Worm (Caenorhabditis elegans) whole organism, L1 larva: ENCODE data around the gene vit-4.

Experiments used
- ces-1 ChIP-seq: fragments of 150-350 bp; optimal IDR thresholded peaks from 2 replicates; lab custom pipeline; 2014; ENCODE audit warnings: missing biosample characterization, missing genetic modification reagents, missing genetic modification characterization
- irx-1 ChIP-seq: sonication (generic microtip); optimal IDR thresholded peaks from 2 replicates; lab custom pipeline; 2016; ENCODE audit warnings: missing genetic modification characterization, missing compliant biosample characterization
- lin-15B ChIP-seq: fragments of 150-350 bp; sonication (generic microtip); optimal IDR thresholded peaks from 3 replicates; lab custom pipeline; 2014; ENCODE audit warnings: missing biosample characterization, missing genetic modification characterization
- mep-1 ChIP-seq: fragments of 150-350 bp; optimal IDR thresholded peaks from 2 replicates; lab custom pipeline; 2014; ENCODE audit warnings: missing biosample characterization, missing genetic modification characterization
- skn-1 ChIP-seq: fragments of 150-350 bp; optimal IDR thresholded peaks from 2 replicates; lab custom pipeline; 2014; ENCODE audit warnings: missing biosample characterization, missing genetic modification characterization

DNA sequence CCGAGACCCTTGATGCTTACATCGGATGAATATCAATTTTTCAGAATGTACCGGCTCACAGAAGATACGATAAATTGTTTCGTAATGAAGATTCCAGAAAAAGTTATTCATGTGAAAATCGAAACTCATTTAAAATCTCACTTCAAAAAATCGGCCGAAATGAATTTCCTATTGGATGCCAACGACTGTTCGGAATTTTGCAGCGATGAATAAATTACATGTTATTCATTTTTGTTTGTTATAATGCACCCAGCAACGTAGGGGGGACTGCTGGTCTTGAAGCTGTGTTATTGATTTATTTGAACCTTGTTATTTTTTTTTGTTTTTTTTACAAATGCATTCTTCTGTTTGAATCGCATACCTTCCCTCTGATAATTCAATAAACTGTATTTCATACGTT lies 3.1 kb upstream of the vit-4 start:
- no peak for TF ChIP-seq mep-1 (tag; lab: Kevin White, UChicago)
- TF ChIP-seq lin-15B (tag; lab: Kevin White, UChicago): no peak
- TF ChIP-seq skn-1 (tag; lab: Kevin White, UChicago): no peak
- TF ChIP-seq irx-1 (tag; lab: Kevin White, UChicago): no peak
- TF ChIP-seq ces-1 (GFP tag; lab: Kevin White, UChicago): no peak
